Fruit fly (Drosophila melanogaster) whole organism, prepupa: ENCODE measurements around the gene CG14780.

Experiments used
- CG11294 ChIP-seq: fragments of 200-800 bp; sonication (Bioruptor generic); IDR thresholded peaks from 2 replicates; pipeline ENCODE4 v1.3.6; 2022; ENCODE audit warnings: missing biosample characterization, missing genetic modification characterization
- CG11762 ChIP-seq: fragments of 200-800 bp; sonication (Bioruptor generic); optimal IDR thresholded peaks from 3 replicates; lab custom pipeline; 2016; ENCODE audit warnings: missing biosample characterization, missing genetic modification characterization; ENCODE audit not compliant: insufficient read depth
- CG11902 ChIP-seq: fragments of 200-800 bp; sonication (Bioruptor generic); optimal IDR thresholded peaks from 3 replicates; lab custom pipeline; 2016; ENCODE audit warnings: missing biosample characterization, missing genetic modification characterization
- CG1621 ChIP-seq: fragments of 200-800 bp; sonication (Bioruptor generic); optimal IDR thresholded peaks from 3 replicates; lab custom pipeline; 2018; ENCODE audit warnings: missing biosample characterization, mild to moderate bottlenecking, missing genetic modification characterization
- CG16779 ChIP-seq: fragments of 200-800 bp; sonication (Bioruptor generic); optimal IDR thresholded peaks from 3 replicates; lab custom pipeline; 2017; ENCODE audit warnings: missing biosample characterization, mild to moderate bottlenecking, missing genetic modification characterization
- CG31627 ChIP-seq: fragments of 200-800 bp; sonication (Bioruptor generic); optimal IDR thresholded peaks from 3 replicates; lab custom pipeline; 2016; ENCODE audit warnings: missing biosample characterization, missing genetic modification characterization
- CG34406 ChIP-seq: fragments of 200-800 bp; sonication (Bioruptor generic); optimal IDR thresholded peaks from 3 replicates; lab custom pipeline; 2016; ENCODE audit warnings: missing biosample characterization, missing genetic modification characterization
- CG6792 ChIP-seq: fragments of 200-800 bp; sonication (Bioruptor generic); optimal IDR thresholded peaks from 3 replicates; lab custom pipeline; 2016; ENCODE audit warnings: missing biosample characterization, missing genetic modification characterization
- CG6808 ChIP-seq: fragments of 200-800 bp; sonication (Bioruptor generic); optimal IDR thresholded peaks from 3 replicates; lab custom pipeline; 2017; ENCODE audit warnings: missing biosample characterization, missing genetic modification characterization, mild to moderate bottlenecking, moderate library complexity, missing genetic modification reagents
- CG6854 ChIP-seq: fragments of 200-800 bp; sonication (Bioruptor generic); optimal IDR thresholded peaks from 2 replicates; lab custom pipeline; 2017; ENCODE audit warnings: missing biosample characterization, mild to moderate bottlenecking, missing genetic modification characterization
- CG8119 ChIP-seq: fragments of 200-800 bp; sonication (Bioruptor generic); IDR thresholded peaks from 3 replicates; pipeline ENCODE4 v1.3.6; 2022; ENCODE audit warnings: missing biosample characterization, missing genetic modification characterization
- CG8319 ChIP-seq: fragments of 200-800 bp; sonication (Bioruptor generic); optimal IDR thresholded peaks from 3 replicates; lab custom pipeline; 2016; ENCODE audit warnings: missing biosample characterization, missing genetic modification characterization
- CG8632 ChIP-seq: fragments of 200-800 bp; sonication (Bioruptor generic); optimal IDR thresholded peaks from 3 replicates; lab custom pipeline; 2016; ENCODE audit warnings: missing biosample characterization, missing genetic modification characterization
- Eip93F ChIP-seq: fragments of 200-800 bp; sonication (Bioruptor generic); optimal IDR thresholded peaks from 2 replicates; lab custom pipeline; 2016; ENCODE audit warnings: missing biosample characterization, mild to moderate bottlenecking, missing genetic modification characterization
- Ets21C ChIP-seq: fragments of 200-800 bp; sonication (Bioruptor generic); optimal IDR thresholded peaks from 3 replicates; lab custom pipeline; 2016; ENCODE audit warnings: missing biosample characterization, missing genetic modification characterization
- Gug ChIP-seq: fragments of 200-800 bp; sonication (Bioruptor generic); IDR thresholded peaks from 2 replicates; pipeline ENCODE4 v1.3.6; 2022; ENCODE audit warnings: missing biosample characterization, missing genetic modification characterization
- Met ChIP-seq: fragments of 200-800 bp; sonication (Bioruptor generic); optimal IDR thresholded peaks from 3 replicates; lab custom pipeline; 2016; ENCODE audit warnings: missing biosample characterization, missing genetic modification characterization
- Smox ChIP-seq: fragments of 200-800 bp; sonication (Bioruptor generic); optimal IDR thresholded peaks from 3 replicates; lab custom pipeline; 2016; ENCODE audit warnings: missing biosample characterization, missing genetic modification characterization
- Sox102F ChIP-seq: fragments of 200-800 bp; sonication (Bioruptor generic); optimal IDR thresholded peaks from 2 replicates; lab custom pipeline; 2016; ENCODE audit warnings: missing biosample characterization, mild to moderate bottlenecking, missing genetic modification characterization
- Sox14 ChIP-seq: fragments of 200-800 bp; sonication (Bioruptor generic); optimal IDR thresholded peaks from 3 replicates; lab custom pipeline; 2016; ENCODE audit warnings: missing biosample characterization, missing genetic modification characterization
- Sox15 ChIP-seq: fragments of 200-800 bp; sonication (Bioruptor generic); optimal IDR thresholded peaks from 3 replicates; lab custom pipeline; 2016; ENCODE audit warnings: missing biosample characterization, missing genetic modification characterization
- achi ChIP-seq: fragments of 200-800 bp; sonication (Bioruptor generic); optimal IDR thresholded peaks from 3 replicates; lab custom pipeline; 2016; ENCODE audit warnings: missing biosample characterization, missing genetic modification characterization
- acj6 ChIP-seq: fragments of 200-800 bp; sonication (Bioruptor generic); optimal IDR thresholded peaks from 3 replicates; lab custom pipeline; 2016; ENCODE audit warnings: missing biosample characterization, missing genetic modification characterization
- cyc ChIP-seq: fragments of 200-800 bp; sonication (Bioruptor generic); optimal IDR thresholded peaks from 3 replicates; lab custom pipeline; 2016; ENCODE audit warnings: missing biosample characterization, missing genetic modification characterization
- dac ChIP-seq: fragments of 200-800 bp; sonication (Bioruptor generic); optimal IDR thresholded peaks from 2 replicates; lab custom pipeline; 2017; ENCODE audit warnings: missing biosample characterization, mild to moderate bottlenecking, missing genetic modification characterization
- dsx ChIP-seq: fragments of 200-800 bp; optimal IDR thresholded peaks from 3 replicates; lab custom pipeline; 2019; ENCODE audit warnings: missing biosample characterization, mild to moderate bottlenecking, missing genetic modification characterization, moderate library complexity; ENCODE audit not compliant: poor library complexity, severe bottlenecking
- eg ChIP-seq: fragments of 200-800 bp; sonication (Bioruptor generic); IDR thresholded peaks from 3 replicates; pipeline ENCODE4 v1.3.6; 2022; ENCODE audit warnings: missing biosample characterization, missing genetic modification characterization
- fd59A ChIP-seq: fragments of 200-800 bp; sonication (Bioruptor generic); optimal IDR thresholded peaks from 2 replicates; lab custom pipeline; 2017; ENCODE audit warnings: missing biosample characterization, mild to moderate bottlenecking, missing genetic modification characterization, missing genetic modification reagents
- lz ChIP-seq: fragments of 200-800 bp; sonication (Bioruptor generic); optimal IDR thresholded peaks from 3 replicates; lab custom pipeline; 2016; ENCODE audit warnings: missing biosample characterization, missing genetic modification characterization
- net ChIP-seq: fragments of 200-800 bp; sonication (Bioruptor generic); optimal IDR thresholded peaks from 3 replicates; lab custom pipeline; 2016; ENCODE audit warnings: missing biosample characterization, missing genetic modification characterization
- ss ChIP-seq, 2 experiments: fragments of 200-800 bp; sonication (Bioruptor generic); optimal IDR thresholded peaks; 2 replicates in 1 of 2; 3 replicates in 1 of 2; lab custom pipeline; 2017 to 2018; ENCODE audit warnings: mild to moderate bottlenecking in 2 of 2, missing biosample characterization in 2 of 2, missing genetic modification characterization in 2 of 2, moderate library complexity in 1 of 2
- vri ChIP-seq: fragments of 200-800 bp; sonication (Bioruptor generic); optimal IDR thresholded peaks from 3 replicates; lab custom pipeline; 2016; ENCODE audit warnings: missing biosample characterization, mild to moderate bottlenecking, missing genetic modification characterization

CG14780 gene

dm6 chrX:1465707-1466504 is 6.4 kb upstream of the CG14780 start, which contains the start of the genes O-fut2 and CG14777 (continued):
- TF ChIP-seq CG11762 (GFP tag; lab: Kevin White, UChicago), result peak; percentile 13
- TF ChIP-seq Ets21C (GFP tag; lab: Kevin White, UChicago), result peak; percentile 49
- TF ChIP-seq Gug, result peak; percentile 60; the same call in 1 of the 2 replicates
- peak; percentile 51 for TF ChIP-seq lz (GFP tag; lab: Kevin White, UChicago)
- TF ChIP-seq CG1621 (tag; lab: Kevin White, UChicago), result no peak
- TF ChIP-seq vri (GFP tag; lab: Kevin White, UChicago), result no peak
- peak; percentile 59 for TF ChIP-seq CG31627 (GFP tag; lab: Kevin White, UChicago)

dm6 chrX:1466505-1467381 is 5.6 kb upstream of the CG14780 start:
- TF ChIP-seq cyc (GFP tag; lab: Kevin White, UChicago) (no peak), CG16779 (peak; percentile 34), acj6 (GFP tag; lab: Kevin White, UChicago) (no peak), fd59A (GFP tag; lab: Kevin White, UChicago) (no peak), ss (GFP tag; optimal IDR thresholded peaks at IDR 0.05; lab: Kevin White, UChicago) (peak in 1 of 2 experiments; percentile 16), CG8119 (GFP tag; lab: Robert Waterston, UW) (no peak), CG11294 (GFP tag; lab: Robert Waterston, UW) (0 out of 2 replicates have a peak, but pooled peaks have one; percentile 1), Met (GFP tag; lab: Kevin White, UChicago) (peak; percentile 0), dsx (no peak), CG8632 (GFP tag; lab: Kevin White, UChicago) (no peak), Sox14 (no peak), Sox102F (GFP tag; lab: Kevin White, UChicago) (no peak)

dm6 chrX:1467382-1467592 is 5.0 kb upstream of the CG14780 start, which contains the start of gene CG14778:
TSS of gene CG14778 (plus strand) at chrX:1467493.
- TF ChIP-seq net (no peak), Smox (no peak)
- TF ChIP-seq, all 60 proteins: peak for 0

dm6 chrX:1469717-1470116 is 2.6 kb upstream of the CG14780 start, which contains the start of gene CG32808:
TSS of gene CG32808 (minus strand) at chrX:1469817.
- TF ChIP-seq vri (GFP tag; lab: Kevin White, UChicago), result no peak
- no peak for TF ChIP-seq CG6854 (GFP tag; lab: Kevin White, UChicago)
- TF ChIP-seq Met (GFP tag; lab: Kevin White, UChicago), result no peak
- no peak for TF ChIP-seq eg (GFP tag; lab: Robert Waterston, UW)
- no peak for TF ChIP-seq CG11762 (GFP tag; lab: Kevin White, UChicago)
- TF ChIP-seq CG6792 (GFP tag; lab: Kevin White, UChicago), result no peak
- no peak for TF ChIP-seq Sox15 (GFP tag; lab: Kevin White, UChicago)
- TF ChIP-seq CG6808 (GFP tag; lab: Kevin White, UChicago), result no peak
- TF ChIP-seq dac (GFP tag; lab: Kevin White, UChicago), result no peak
- no peak for TF ChIP-seq CG16779
- no peak for TF ChIP-seq CG11902 (GFP tag; lab: Kevin White, UChicago)
- no peak for TF ChIP-seq CG11294 (GFP tag; lab: Robert Waterston, UW)
- no peak for TF ChIP-seq CG8319 (GFP tag; lab: Kevin White, UChicago)
- no peak for TF ChIP-seq CG34406
- TF ChIP-seq achi (GFP tag; lab: Kevin White, UChicago), result no peak
- TF ChIP-seq Eip93F (GFP tag; lab: Kevin White, UChicago), result no peak
